Fruit fly (Drosophila melanogaster) whole organism, embryonic: ENCODE data around the gene CG15602.

Experiments used
- Adf1 ChIP-seq: fragments of 200-800 bp; sonication (Bioruptor generic); IDR thresholded peaks from 2 replicates; pipeline ENCODE4 v1.3.6; 2022; ENCODE audit warnings: missing biosample characterization, missing genetic modification characterization
- Atf6 ChIP-seq: fragments of 200-800 bp; sonication (Bioruptor generic); IDR thresholded peaks from 2 replicates; pipeline ENCODE4 v1.3.6; 2022; ENCODE audit warnings: missing biosample characterization, missing genetic modification characterization
- Bgb ChIP-seq: fragments of 200-800 bp; sonication (Bioruptor generic); IDR thresholded peaks from 2 replicates; pipeline ENCODE4 v1.3.6; 2022; ENCODE audit warnings: missing biosample characterization, missing genetic modification characterization; ENCODE audit not compliant: partially characterized antibody
- CG1024 ChIP-seq: fragments of 200-800 bp; sonication (Bioruptor generic); IDR thresholded peaks from 2 replicates; pipeline ENCODE4 v1.3.6; 2022; ENCODE audit warnings: missing biosample characterization, missing genetic modification characterization
- CG11398 ChIP-seq: fragments of 200-800 bp; sonication (Bioruptor generic); optimal IDR thresholded peaks from 2 replicates; lab custom pipeline; 2016; ENCODE audit warnings: missing biosample characterization, missing genetic modification characterization
- CG14014 ChIP-seq: fragments of 200-800 bp; sonication (Bioruptor generic); IDR thresholded peaks from 2 replicates; pipeline ENCODE4 v1.3.6; 2022; ENCODE audit warnings: missing biosample characterization, missing genetic modification characterization
- CG15601 ChIP-seq: fragments of 200-800 bp; sonication (Bioruptor generic); optimal IDR thresholded peaks from 3 replicates; lab custom pipeline; 2019; ENCODE audit warnings: missing biosample characterization, mild to moderate bottlenecking, missing genetic modification characterization, moderate library complexity
- CG17385 ChIP-seq: fragments of 200-800 bp; sonication (Bioruptor generic); optimal IDR thresholded peaks from 3 replicates; lab custom pipeline; 2018; ENCODE audit warnings: missing biosample characterization, mild to moderate bottlenecking, missing genetic modification characterization
- CG2712 ChIP-seq: fragments of 200-800 bp; optimal IDR thresholded peaks from 3 replicates; lab custom pipeline; 2019; ENCODE audit warnings: missing biosample characterization, mild to moderate bottlenecking, missing genetic modification characterization, moderate library complexity
- CG31365 ChIP-seq: fragments of 200-800 bp; sonication (Bioruptor generic); optimal IDR thresholded peaks from 2 replicates; lab custom pipeline; 2018; ENCODE audit warnings: missing biosample characterization, mild to moderate bottlenecking, missing genetic modification characterization
- CG3407 ChIP-seq: fragments of 200-800 bp; sonication (Bioruptor generic); optimal IDR thresholded peaks from 2 replicates; lab custom pipeline; 2018; ENCODE audit warnings: missing biosample characterization, mild to moderate bottlenecking, missing genetic modification characterization
- CG4707 ChIP-seq: fragments of 200-800 bp; sonication (Bioruptor generic); optimal IDR thresholded peaks from 2 replicates; lab custom pipeline; 2018; ENCODE audit warnings: missing biosample characterization, mild to moderate bottlenecking, missing genetic modification characterization, moderate library complexity
- CG9727 ChIP-seq: fragments of 200-800 bp; sonication (Bioruptor generic); optimal IDR thresholded peaks from 3 replicates; lab custom pipeline; 2017; ENCODE audit warnings: missing biosample characterization, mild to moderate bottlenecking, missing genetic modification characterization
- CG9817 ChIP-seq: fragments of 200-800 bp; sonication (Bioruptor generic); optimal IDR thresholded peaks from 2 replicates; lab custom pipeline; 2018; ENCODE audit warnings: missing biosample characterization, mild to moderate bottlenecking, missing genetic modification characterization, moderate library complexity
- Dfd ChIP-seq, 2 experiments: fragments of >200 bp; optimal IDR thresholded peaks; 2 replicates each; lab custom pipeline; 2017; ENCODE audit warnings: missing biosample characterization in 2 of 2, missing genetic modification characterization in 2 of 2
- Drgx ChIP-seq: fragments of 200-800 bp; sonication (Bioruptor generic); IDR thresholded peaks from 2 replicates; pipeline ENCODE4 v1.3.6; 2022; ENCODE audit warnings: missing biosample characterization, missing genetic modification characterization
- Ets65A ChIP-seq: fragments of 200-800 bp; sonication (Bioruptor generic); peaks from one replicate; lab custom pipeline; 2016; ENCODE audit warnings: missing biosample characterization, missing genetic modification characterization
- GATAe ChIP-seq: fragments of 200-800 bp; sonication (Bioruptor generic); conservative IDR thresholded peaks from 2 replicates; pipeline ENCODE4 v1.3.6; 2022; ENCODE audit warnings: missing biosample characterization, missing genetic modification characterization
- HLH4C ChIP-seq: fragments of 200-800 bp; sonication (Bioruptor generic); IDR thresholded peaks from 3 replicates; pipeline ENCODE4 v1.3.6; 2022; ENCODE audit warnings: missing biosample characterization, missing genetic modification characterization; ENCODE audit not compliant: partially characterized antibody
- Hmx ChIP-seq: fragments of 200-800 bp; sonication (Bioruptor generic); optimal IDR thresholded peaks from 2 replicates; lab custom pipeline; 2016; ENCODE audit warnings: missing biosample characterization, missing genetic modification characterization
- MESR4 ChIP-seq: fragments of 200-800 bp; sonication (Bioruptor generic); optimal IDR thresholded peaks from 2 replicates; lab custom pipeline; 2018; ENCODE audit warnings: missing biosample characterization, mild to moderate bottlenecking, missing genetic modification characterization, moderate library complexity
- NC2β ChIP-seq: fragments of 200-800 bp; sonication (Bioruptor generic); optimal IDR thresholded peaks from 2 replicates; lab custom pipeline; 2016; ENCODE audit warnings: missing biosample characterization, missing genetic modification characterization
- Pdp1 ChIP-seq, 2 experiments: fragments of 200-800 bp; sonication (Bioruptor generic); optimal IDR thresholded peaks; 3 replicates each; lab custom pipeline; 2016; ENCODE audit warnings: missing biosample characterization in 2 of 2, missing genetic modification characterization in 2 of 2, mild to moderate bottlenecking in 1 of 2, moderate library complexity in 1 of 2
- Rx ChIP-seq: fragments of 200-800 bp; sonication (Bioruptor generic); IDR thresholded peaks from 2 replicates; pipeline ENCODE4 v1.3.6; 2022; ENCODE audit warnings: missing biosample characterization, missing genetic modification characterization
- Sin3A ChIP-seq: fragments of >200 bp; optimal IDR thresholded peaks from 2 replicates; lab custom pipeline; 2018
- TFAM ChIP-seq: fragments of 200-800 bp; sonication (Bioruptor generic); optimal IDR thresholded peaks from 2 replicates; lab custom pipeline; 2017; ENCODE audit warnings: missing biosample characterization, missing genetic modification characterization, inconsistent platforms
- Taf1 ChIP-seq: fragments of 200-800 bp; sonication (Bioruptor generic); IDR thresholded peaks from 2 replicates; pipeline ENCODE4 v1.3.6; 2022; ENCODE audit warnings: missing biosample characterization, missing genetic modification characterization
- br ChIP-seq: fragments of >200 bp; optimal IDR thresholded peaks from 2 replicates; lab custom pipeline; 2017
- croc ChIP-seq: fragments of 200-800 bp; sonication (Bioruptor generic); conservative IDR thresholded peaks from 3 replicates; pipeline ENCODE4 v1.3.6; 2022; ENCODE audit warnings: missing biosample characterization, missing genetic modification characterization
- crol ChIP-seq: fragments of 200-800 bp; sonication (Bioruptor generic); IDR thresholded peaks from 2 replicates; pipeline ENCODE4 v1.3.6; 2022; ENCODE audit warnings: missing biosample characterization, missing genetic modification characterization
- dati ChIP-seq: fragments of 200-800 bp; sonication (Bioruptor generic); IDR thresholded peaks from 2 replicates; pipeline ENCODE4 v1.3.6; 2022; ENCODE audit warnings: missing biosample characterization, missing genetic modification characterization
- en ChIP-seq: fragments of 200-800 bp; sonication (Bioruptor generic); optimal IDR thresholded peaks from 2 replicates; lab custom pipeline; 2016; ENCODE audit warnings: missing biosample characterization, missing genetic modification characterization
- eve ChIP-seq, 2 experiments: fragments of >200 bp; optimal IDR thresholded peaks; 2 replicates each; lab custom pipeline; 2017; ENCODE audit warnings: missing biosample characterization in 2 of 2, missing genetic modification characterization in 2 of 2
- fd96Cb ChIP-seq: fragments of 200-800 bp; sonication (Bioruptor generic); optimal IDR thresholded peaks from 2 replicates; lab custom pipeline; 2018; ENCODE audit warnings: missing biosample characterization, mild to moderate bottlenecking, missing genetic modification characterization, moderate library complexity
- ftz-f1 ChIP-seq: fragments of 200-800 bp; sonication (Bioruptor generic); optimal IDR thresholded peaks from 2 replicates; lab custom pipeline; 2016; ENCODE audit warnings: missing biosample characterization, missing genetic modification characterization
- gro ChIP-seq: fragments of 200-800 bp; sonication (Bioruptor generic); optimal IDR thresholded peaks from 2 replicates; lab custom pipeline; 2016; ENCODE audit warnings: missing biosample characterization, missing genetic modification characterization
- h ChIP-seq: fragments of >200 bp; optimal IDR thresholded peaks from 2 replicates; lab custom pipeline; 2017
- hb ChIP-seq: fragments of 200-800 bp; sonication (Bioruptor generic); IDR thresholded peaks from 3 replicates; pipeline ENCODE4 v1.3.6; 2022; ENCODE audit warnings: missing biosample characterization, missing genetic modification characterization; ENCODE audit not compliant: partially characterized antibody
- hbn ChIP-seq: fragments of 200-800 bp; sonication (Bioruptor generic); IDR thresholded peaks from 2 replicates; pipeline ENCODE4 v1.3.6; 2022; ENCODE audit warnings: missing biosample characterization, missing genetic modification characterization; ENCODE audit not compliant: partially characterized antibody
- her ChIP-seq: fragments of 200-800 bp; sonication (Bioruptor generic); optimal IDR thresholded peaks from 2 replicates; lab custom pipeline; 2016; ENCODE audit warnings: missing biosample characterization, missing genetic modification characterization
- jumu ChIP-seq: fragments of 200-800 bp; sonication (Bioruptor generic); optimal IDR thresholded peaks from 3 replicates; lab custom pipeline; 2016; ENCODE audit warnings: missing biosample characterization, missing genetic modification characterization
- kay ChIP-seq: fragments of 200-800 bp; sonication (Bioruptor generic); optimal IDR thresholded peaks from 2 replicates; lab custom pipeline; 2016; ENCODE audit warnings: missing biosample characterization, missing genetic modification characterization
- odd ChIP-seq: fragments of 200-800 bp; sonication (Bioruptor generic); optimal IDR thresholded peaks from 2 replicates; lab custom pipeline; 2017; ENCODE audit warnings: missing biosample characterization, mild to moderate bottlenecking, missing genetic modification characterization
- pb ChIP-seq: fragments of 200-800 bp; sonication (Bioruptor generic); optimal IDR thresholded peaks from 3 replicates; lab custom pipeline; 2016; ENCODE audit warnings: missing biosample characterization, missing genetic modification characterization
- pho ChIP-seq: fragments of 200-800 bp; sonication (Bioruptor generic); optimal IDR thresholded peaks from 2 replicates; lab custom pipeline; 2016; ENCODE audit warnings: missing biosample characterization, missing genetic modification characterization
- pnt ChIP-seq: fragments of 200-800 bp; sonication (Bioruptor generic); optimal IDR thresholded peaks from 3 replicates; lab custom pipeline; 2016; ENCODE audit warnings: missing biosample characterization, missing genetic modification characterization
- psq ChIP-seq: fragments of 200-800 bp; sonication (Bioruptor generic); optimal IDR thresholded peaks from 2 replicates; lab custom pipeline; 2017; ENCODE audit warnings: missing biosample characterization, missing genetic modification characterization
- slbo ChIP-seq: fragments of 200-800 bp; sonication (Bioruptor generic); IDR thresholded peaks from 2 replicates; pipeline ENCODE4 v1.3.6; 2022; ENCODE audit warnings: missing biosample characterization, missing genetic modification characterization
- slou ChIP-seq: fragments of 200-800 bp; sonication (Bioruptor generic); optimal IDR thresholded peaks from 3 replicates; lab custom pipeline; 2016; ENCODE audit warnings: missing biosample characterization, missing genetic modification characterization
- sr ChIP-seq: fragments of 200-800 bp; sonication (Bioruptor generic); IDR thresholded peaks from 3 replicates; pipeline ENCODE4 v1.3.6; 2022; ENCODE audit warnings: missing biosample characterization, missing genetic modification characterization
- stwl ChIP-seq: fragments of 200-800 bp; sonication (Bioruptor generic); optimal IDR thresholded peaks from 3 replicates; lab custom pipeline; 2018; ENCODE audit warnings: missing biosample characterization, mild to moderate bottlenecking, missing genetic modification characterization, moderate library complexity
- vfl ChIP-seq: fragments of 200-800 bp; sonication (Bioruptor generic); optimal IDR thresholded peaks from 2 replicates; lab custom pipeline; 2016; ENCODE audit warnings: missing biosample characterization, missing genetic modification characterization
- wdn ChIP-seq: fragments of 200-800 bp; sonication (Bioruptor generic); IDR thresholded peaks from 2 replicates; pipeline ENCODE4 v1.3.6; 2022; ENCODE audit warnings: missing biosample characterization, missing genetic modification characterization
- zen2 ChIP-seq: fragments of 200-800 bp; sonication (Bioruptor generic); IDR thresholded peaks from 3 replicates; pipeline ENCODE4 v1.3.6; 2022; ENCODE audit warnings: missing biosample characterization, missing genetic modification characterization; ENCODE audit not compliant: partially characterized antibody

Gene CG15602

dm6 chrX:15841346-15841745, 42.1 kb downstream of the CG15602 start (continued):
- TF ChIP-seq CG17385 (GFP tag; lab: Kevin White, UChicago) (no peak), CG11398 (GFP tag; lab: Kevin White, UChicago) (no peak), CG2712 (no peak), Sin3A (lab: Kevin White, UChicago) (no peak), sr (GFP tag; lab: Robert Waterston, UW) (no peak), HLH4C (GFP tag; lab: Robert Waterston, UW) (peak; percentile 100), CG4707 (GFP tag; lab: Kevin White, UChicago) (no peak), en (GFP tag; lab: Kevin White, UChicago) (no peak), Bgb (GFP tag; lab: Robert Waterston, UW) (peak; percentile 97), CG9727 (GFP tag; lab: Kevin White, UChicago) (no peak), br (lab: Kevin White, UChicago) (no peak), CG14014 (no peak), Atf6 (GFP tag; lab: Robert Waterston, UW) (no peak), vfl (GFP tag; lab: Kevin White, UChicago) (no peak), slou (no peak), Adf1 (GFP tag; lab: Robert Waterston, UW) (no peak), TFAM (GFP tag; lab: Kevin White, UChicago) (no peak), wdn (GFP tag; lab: Robert Waterston, UW) (no peak), CG9817 (no peak), jumu (GFP tag; lab: Kevin White, UChicago) (no peak), zen2 (GFP tag; lab: Robert Waterston, UW) (peak; percentile 90; the same call in 2 of the 3 replicates), odd (GFP tag; lab: Kevin White, UChicago) (no peak), crol (GFP tag; lab: Robert Waterston, UW) (no peak), dati (GFP tag; lab: Robert Waterston, UW) (no peak), pho (GFP tag; lab: Kevin White, UChicago) (no peak), CG31365 (tag; lab: Kevin White, UChicago) (no peak), NC2β (no peak), stwl (tag; lab: Kevin White, UChicago) (no peak), MESR4 (GFP tag; lab: Kevin White, UChicago) (no peak), hbn (peak; percentile 44; the same call in 1 of the 2 replicates), CG1024 (GFP tag; lab: Robert Waterston, UW) (no peak), pnt (GFP tag; lab: Kevin White, UChicago) (no peak), h (lab: Kevin White, UChicago) (no peak), Hmx (GFP tag; lab: Kevin White, UChicago) (no peak), Drgx (GFP tag; lab: Robert Waterston, UW) (no peak), GATAe (GFP tag; lab: Robert Waterston, UW) (no peak), hb (GFP tag; lab: Robert Waterston, UW) (peak; percentile 88), slbo (no peak), CG3407 (no peak), Dfd (GFP tag; optimal IDR thresholded peaks at IDR 0.05; lab: Kevin White, UChicago) (no peak), croc (GFP tag; lab: Robert Waterston, UW) (no peak), Rx (no peak), Pdp1 (GFP tag; optimal IDR thresholded peaks at IDR 0.05; lab: Kevin White, UChicago) (no peak), Ets65A (GFP tag; lab: Kevin White, UChicago) (no peak), ftz-f1 (GFP tag; lab: Kevin White, UChicago) (no peak), pb (GFP tag; lab: Kevin White, UChicago) (no peak), Taf1 (no peak), eve (GFP tag; optimal IDR thresholded peaks at IDR 0.05; lab: Kevin White, UChicago) (no peak), kay (GFP tag; lab: Kevin White, UChicago) (no peak), fd96Cb (tag; lab: Kevin White, UChicago) (no peak), her (GFP tag; lab: Kevin White, UChicago) (no peak), gro (no peak), psq (GFP tag; lab: Kevin White, UChicago) (no peak), CG15601 (tag; lab: Kevin White, UChicago) (no peak)
